Worm (Caenorhabditis elegans) whole organism, L1 larva: ENCODE measurements around the gene Y25C1A.6.

Experiments used
- C34B4.2 ChIP-seq: sonication (generic microtip); optimal IDR thresholded peaks from 2 replicates; lab custom pipeline; 2017; ENCODE audit warnings: mild to moderate bottlenecking, missing genetic modification characterization, missing compliant biosample characterization
- ama-1 ChIP-seq: fragments of 150-350 bp; optimal IDR thresholded peaks from 2 replicates; lab custom pipeline; 2014
- ceh-88 ChIP-seq: fragments of 200-800 bp; sonication (Bioruptor generic); IDR thresholded peaks from 2 replicates; pipeline ENCODE4 v1.3.6; 2022; ENCODE audit warnings: missing genetic modification characterization, missing compliant biosample characterization
- lin-13 ChIP-seq: fragments of 150-350 bp; optimal IDR thresholded peaks from 2 replicates; lab custom pipeline; 2014; ENCODE audit warnings: missing biosample characterization, missing genetic modification reagents, missing genetic modification characterization
- lin-39 ChIP-seq: fragments of 150-350 bp; optimal IDR thresholded peaks from 2 replicates; lab custom pipeline; 2014; ENCODE audit warnings: missing biosample characterization, missing genetic modification reagents, missing genetic modification characterization
- lsy-2 ChIP-seq, 2 experiments: fragments of 150-350 bp; optimal IDR thresholded peaks; 2 replicates each; lab custom pipeline; 2014; ENCODE audit warnings: missing biosample characterization in 2 of 2, missing genetic modification characterization in 2 of 2
- nhr-11 ChIP-seq: fragments of 150-350 bp; optimal IDR thresholded peaks from 2 replicates; lab custom pipeline; 2014; ENCODE audit warnings: missing biosample characterization, missing genetic modification characterization
- nhr-12 ChIP-seq: sonication (generic microtip); optimal IDR thresholded peaks from 2 replicates; lab custom pipeline; 2017; ENCODE audit warnings: missing biosample characterization, missing genetic modification characterization
- pqm-1 ChIP-seq: sonication (generic microtip); optimal IDR thresholded peaks from 3 replicates; lab custom pipeline; 2017; ENCODE audit warnings: missing biosample characterization, missing genetic modification characterization
- unc-62 ChIP-seq: fragments of 150-350 bp; optimal IDR thresholded peaks from 2 replicates; lab custom pipeline; 2014; ENCODE audit warnings: missing biosample characterization, missing genetic modification reagents, missing genetic modification characterization

DNA sequence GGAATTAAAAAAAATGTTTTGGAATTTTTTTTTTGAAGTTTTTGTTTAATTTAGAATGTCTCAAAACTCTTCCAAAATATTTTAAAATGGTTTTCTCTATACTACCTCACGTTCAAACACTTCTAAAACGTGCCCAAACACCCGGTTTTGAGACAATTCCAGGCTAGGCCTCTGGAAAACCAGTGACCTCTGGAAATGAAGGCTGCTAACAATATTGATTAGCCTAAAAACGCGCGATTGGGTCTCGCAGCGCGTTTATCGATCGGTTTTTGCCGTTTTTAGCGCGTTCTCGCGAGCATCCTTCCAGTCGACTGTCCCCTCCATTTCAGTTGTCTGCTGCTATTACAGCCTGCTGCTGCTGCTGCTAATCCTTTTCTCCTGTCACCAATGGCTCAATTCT, at the start of gene Y25C1A.6:
- no peak for TF ChIP-seq pqm-1 (tag; lab: Kevin White, UChicago)
- TF ChIP-seq lsy-2 (tag; optimal IDR thresholded peaks at IDR 0.05; lab: Kevin White, UChicago): no peak
- no peak for TF ChIP-seq lin-39 (tag; lab: Kevin White, UChicago)
- TF ChIP-seq ceh-88 (GFP tag; lab: Robert Waterston, UW): no peak
- no peak for TF ChIP-seq nhr-11 (tag; lab: Kevin White, UChicago)
- TF ChIP-seq unc-62 (GFP tag; lab: Kevin White, UChicago): no peak
- TF ChIP-seq ama-1 (lab: Kevin White, UChicago): no peak
- TF ChIP-seq lin-13 (GFP tag; lab: Kevin White, UChicago): no peak
- TF ChIP-seq C34B4.2: no peak
- TF ChIP-seq nhr-12 (tag; lab: Kevin White, UChicago): no peak
